Worm (Caenorhabditis elegans) whole organism, dauer: ENCODE results near the gene F53H4.6.

ENCODE experiments used
- unc-62 ChIP-seq: sonication (generic microtip); optimal IDR thresholded peaks from 2 replicates; lab custom pipeline; 2017; ENCODE audit warnings: missing biosample characterization, missing genetic modification reagents, missing genetic modification characterization

The F53H4.6 gene

DNA sequence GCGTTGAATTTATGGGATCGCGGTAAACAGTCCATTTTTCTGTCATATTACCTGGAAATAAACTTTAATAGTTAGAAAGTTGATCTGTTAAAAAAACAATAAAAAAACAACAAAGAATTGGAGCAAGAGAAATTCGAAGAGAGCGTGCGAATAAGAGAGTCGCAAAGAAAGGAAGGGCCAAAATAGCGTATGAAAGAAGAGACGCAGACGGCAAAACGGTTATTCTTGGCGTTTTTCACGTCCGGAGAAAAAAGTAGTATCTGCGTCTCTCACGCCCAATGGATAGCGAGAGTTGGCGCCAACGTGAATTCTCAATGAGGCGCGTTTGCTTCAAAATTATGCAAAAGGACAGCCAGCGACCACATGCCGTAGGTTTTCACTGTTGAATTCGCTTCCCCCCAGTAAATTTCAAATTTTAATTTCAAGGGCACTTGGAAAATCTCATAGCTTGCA, at the start of gene F53H4.6:
Gene F53H4.6 (minus strand): TSS at position 51 of the 453 bp plus-strand sequence.
- no peak for TF ChIP-seq unc-62

DNA sequence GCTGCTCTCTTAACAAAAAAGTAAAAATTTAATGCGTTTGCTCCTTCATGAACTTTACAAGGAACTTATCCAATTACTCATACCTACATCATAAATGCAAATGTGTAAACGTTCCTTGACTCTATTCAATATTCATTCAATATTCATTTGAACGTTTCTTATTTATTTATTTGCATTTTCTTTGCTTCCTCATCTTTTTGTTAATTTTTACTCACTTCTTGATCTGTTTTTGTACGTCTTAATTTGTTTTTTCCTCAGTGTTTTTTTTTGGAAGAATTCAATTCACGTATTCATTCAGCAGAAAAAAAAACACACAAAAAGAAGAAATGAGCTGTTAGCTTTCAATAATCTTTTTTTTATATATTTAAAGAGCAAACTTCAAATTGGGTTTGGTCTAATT, 42.4 kb upstream of the F53H4.6 start:
- TF ChIP-seq unc-62 = no peak

DNA sequence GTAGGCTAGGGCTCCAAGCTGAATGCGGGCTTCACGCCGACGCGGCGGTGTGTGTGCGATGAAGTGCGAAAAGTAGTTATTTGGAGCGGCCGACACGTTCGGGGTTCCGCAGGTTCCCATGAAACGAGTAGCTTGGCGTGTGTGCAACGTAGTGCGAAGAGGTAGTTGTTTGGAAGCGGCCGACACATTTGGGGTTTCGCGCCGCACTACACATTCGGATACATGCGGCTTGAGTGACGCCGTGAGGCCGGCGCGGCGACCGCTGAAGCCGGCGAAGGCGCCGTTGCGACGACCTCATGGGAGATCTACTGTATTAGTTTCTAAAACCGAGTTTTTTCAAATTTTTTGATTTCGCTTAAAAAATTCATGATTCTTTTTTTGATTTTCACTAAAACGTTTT, 40.8 kb upstream of the F53H4.6 start:
- TF ChIP-seq unc-62 = no peak

DNA sequence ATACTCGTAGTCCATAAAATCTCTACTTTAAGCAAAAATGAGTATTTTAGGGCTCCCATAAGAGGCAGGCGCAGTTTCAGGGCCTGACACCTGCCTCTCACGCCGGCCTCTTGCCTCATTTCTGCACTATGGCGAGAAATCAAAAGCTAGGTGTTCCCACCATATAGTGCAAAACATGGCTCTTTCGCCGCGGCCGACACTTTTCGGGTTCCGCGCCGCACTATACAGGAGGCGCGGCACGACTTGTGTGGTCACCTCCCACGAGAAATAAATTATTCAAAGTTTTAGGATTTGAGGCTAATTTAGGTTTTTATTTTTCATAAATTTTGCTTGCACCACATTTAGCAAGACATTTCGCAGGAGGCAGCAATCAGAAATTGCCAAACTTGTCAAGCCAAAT, 32.1 kb upstream of the F53H4.6 start:
- no peak for TF ChIP-seq unc-62

DNA sequence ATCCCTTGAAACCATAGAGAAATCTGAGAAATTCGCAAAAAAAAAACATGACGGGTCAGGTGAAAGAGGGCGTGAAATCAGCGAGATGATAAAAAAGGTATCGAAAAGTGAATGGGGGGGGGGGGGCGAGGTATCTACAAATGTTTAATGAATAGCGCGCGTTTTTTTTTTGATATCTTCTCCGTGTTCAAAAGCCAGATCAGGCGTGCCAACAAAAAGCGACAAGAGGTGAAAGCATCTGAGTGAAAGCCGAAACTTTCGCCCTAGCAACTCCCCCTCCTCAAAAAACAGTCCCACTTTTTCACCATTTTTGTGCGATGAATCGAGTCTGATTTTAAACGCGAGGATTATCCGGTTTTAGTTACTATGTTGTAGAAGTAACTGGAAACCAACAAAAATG, 27.6 kb upstream of the F53H4.6 start:
- TF ChIP-seq unc-62 = no peak

DNA sequence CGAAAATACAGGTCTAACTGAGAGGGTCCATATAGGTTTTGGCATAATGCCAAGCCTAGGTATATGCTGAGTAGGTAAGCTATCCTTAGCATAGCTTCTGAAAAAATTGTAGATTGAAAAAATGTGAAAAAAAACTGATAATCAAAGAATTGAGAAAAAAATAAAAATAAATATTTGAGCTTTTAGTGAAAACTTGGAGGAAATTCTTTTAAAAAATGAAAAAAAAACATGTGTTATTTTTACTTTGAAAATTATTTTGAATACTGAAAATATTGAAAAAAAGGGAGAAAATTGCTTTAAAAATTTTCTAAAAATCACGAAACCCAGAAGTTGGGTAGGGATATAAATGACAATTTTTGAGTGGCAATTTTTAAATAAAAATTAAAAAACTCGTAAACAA, 27.1 kb upstream of the F53H4.6 start, which contains the start of gene F53H4.3:
Gene F53H4.3 (minus strand): TSS at position 101 of the 400 bp plus-strand sequence.
- no peak for TF ChIP-seq unc-62

DNA sequence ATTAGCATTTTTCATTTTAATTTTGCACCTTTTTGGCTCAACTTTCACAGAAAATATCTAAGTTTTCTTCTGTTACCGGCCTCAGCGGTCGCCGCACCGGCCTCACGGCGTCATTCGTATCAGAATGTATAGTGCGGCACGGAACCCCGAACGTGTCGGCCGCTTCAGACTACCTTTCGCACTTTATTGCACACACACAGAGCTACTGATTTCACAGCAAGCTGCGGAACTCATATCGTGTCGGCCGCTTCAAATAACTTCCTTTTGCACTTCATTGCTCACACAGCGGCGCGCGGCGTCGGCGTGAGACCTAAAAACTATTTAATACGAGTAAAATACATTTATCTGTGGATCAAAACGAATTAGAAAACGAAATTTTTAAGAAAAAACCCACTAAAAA, 24.1 kb upstream of the F53H4.6 start:
- TF ChIP-seq unc-62 = no peak

DNA sequence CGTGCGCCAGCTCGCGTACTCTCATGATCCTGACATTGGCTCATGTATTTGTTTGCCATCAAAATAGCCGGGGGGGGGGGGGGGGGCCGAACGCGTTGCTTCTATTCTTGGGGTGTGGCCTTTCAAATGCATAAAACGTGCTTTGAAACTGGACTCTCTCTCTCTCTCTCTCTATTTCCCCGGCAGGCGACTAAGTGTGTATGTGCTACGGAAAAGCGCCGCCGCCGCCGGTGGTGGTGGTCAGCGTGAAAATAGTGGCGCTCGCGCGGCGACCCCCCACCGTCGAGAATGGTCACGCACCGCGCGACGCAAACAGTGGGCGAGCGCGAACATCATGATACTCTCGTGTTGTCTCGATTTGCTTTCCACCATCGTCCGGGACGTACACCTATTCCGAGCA, 20.6 kb upstream of the F53H4.6 start:
- TF ChIP-seq unc-62 = no peak

DNA sequence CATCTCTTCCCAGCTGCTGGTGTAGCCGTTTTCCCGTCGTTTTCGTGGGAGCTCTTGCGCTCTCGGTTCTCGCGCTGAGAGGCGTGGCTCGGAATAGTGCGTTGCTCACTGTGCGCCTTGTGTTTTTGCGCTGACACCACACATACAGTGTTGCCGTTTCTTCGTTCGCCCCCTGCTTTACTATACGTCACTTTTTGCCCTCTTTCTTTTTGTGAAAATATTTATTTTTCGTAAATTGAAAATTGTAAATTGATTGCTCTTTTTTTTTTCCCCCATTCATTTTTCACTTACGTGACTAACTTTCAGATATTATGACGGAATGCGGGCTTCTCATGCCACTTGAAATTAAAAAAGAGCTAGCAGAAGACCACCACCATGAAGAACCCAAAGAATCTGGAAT, 18.4 kb upstream of the F53H4.6 start, which contains the start of gene gmeb-2:
Gene gmeb-2 (plus strand): TSS at position 301 of the 400 bp plus-strand sequence.
- TF ChIP-seq unc-62 = no peak

DNA sequence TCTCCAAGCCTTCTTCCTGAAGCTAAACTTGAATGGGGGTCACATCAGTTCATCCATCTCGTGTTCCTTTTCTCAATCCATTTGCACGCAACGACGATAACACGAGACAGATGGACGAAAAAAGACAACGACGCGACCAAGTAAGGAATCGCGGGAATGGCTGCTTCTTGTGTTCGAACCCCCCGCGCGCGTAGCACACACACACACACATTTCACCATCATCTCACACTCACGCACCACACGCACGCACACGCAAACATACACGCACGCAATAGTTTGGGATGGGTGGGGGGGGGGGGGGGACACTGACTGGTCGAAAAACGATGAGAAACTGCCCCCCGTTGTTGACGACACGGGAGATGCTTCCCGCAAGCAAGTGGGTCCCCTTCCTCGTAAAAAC, 16.5 kb upstream of the F53H4.6 start:
- TF ChIP-seq unc-62 = no peak

DNA sequence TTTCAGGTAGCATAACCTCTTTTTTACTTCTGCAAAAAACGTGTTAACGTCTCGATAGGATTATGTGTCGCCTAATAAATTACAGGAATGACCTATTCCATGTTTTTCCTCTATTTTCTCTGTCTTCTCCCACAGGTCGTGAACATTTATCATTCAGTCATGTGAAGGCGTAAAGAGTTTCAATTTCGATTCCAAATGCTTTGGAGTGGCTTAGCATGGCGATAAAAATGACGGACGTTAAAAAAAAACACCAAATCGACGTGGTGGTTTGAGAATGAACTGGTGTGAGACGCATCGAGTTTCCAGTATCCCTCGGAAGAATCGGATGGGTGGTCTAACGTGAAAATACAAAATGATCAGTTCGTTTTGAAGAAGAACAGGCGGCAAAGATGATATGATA, 9.2 kb upstream of the F53H4.6 start:
- no peak for TF ChIP-seq unc-62

DNA sequence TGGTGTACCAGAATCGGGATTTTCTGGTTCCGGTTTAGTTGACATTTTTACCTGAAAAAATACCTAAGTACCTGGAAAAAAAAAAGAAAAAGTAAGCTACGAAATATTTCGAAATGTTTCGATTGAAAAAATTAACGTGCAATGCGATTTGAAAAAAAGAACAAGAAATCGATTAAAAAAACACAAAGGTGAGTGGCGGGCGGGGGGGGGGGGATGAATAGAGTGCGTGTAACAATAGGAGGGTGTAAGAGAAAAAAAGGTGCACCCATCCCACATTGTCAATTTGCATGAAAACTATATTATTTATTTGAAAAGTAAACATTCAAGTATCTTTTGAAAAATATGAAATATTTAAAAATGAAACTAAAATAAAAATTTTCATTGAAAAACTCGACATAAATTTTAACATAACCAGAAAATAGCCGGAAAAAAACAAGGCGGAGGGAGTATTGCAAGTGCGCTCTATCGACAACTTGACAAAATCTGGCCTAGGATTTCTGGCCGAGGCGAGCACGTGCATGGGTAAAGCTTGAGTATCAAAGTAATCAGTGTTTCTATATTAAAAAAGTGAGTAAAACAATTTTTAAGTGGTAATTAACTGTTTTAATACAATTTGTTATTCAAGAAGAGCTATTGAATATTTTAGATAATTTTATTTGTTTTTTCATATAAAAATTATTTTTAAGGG, 5.6 kb upstream of the F53H4.6 start, which contains the start of the genes csb-1 and F53H4.4:
Gene csb-1 (minus strand): TSS at position 51 of the 688 bp plus-strand sequence.
Gene F53H4.4 (plus strand): TSS at position 520 of the 688 bp plus-strand sequence.
- no peak for TF ChIP-seq unc-62

DNA sequence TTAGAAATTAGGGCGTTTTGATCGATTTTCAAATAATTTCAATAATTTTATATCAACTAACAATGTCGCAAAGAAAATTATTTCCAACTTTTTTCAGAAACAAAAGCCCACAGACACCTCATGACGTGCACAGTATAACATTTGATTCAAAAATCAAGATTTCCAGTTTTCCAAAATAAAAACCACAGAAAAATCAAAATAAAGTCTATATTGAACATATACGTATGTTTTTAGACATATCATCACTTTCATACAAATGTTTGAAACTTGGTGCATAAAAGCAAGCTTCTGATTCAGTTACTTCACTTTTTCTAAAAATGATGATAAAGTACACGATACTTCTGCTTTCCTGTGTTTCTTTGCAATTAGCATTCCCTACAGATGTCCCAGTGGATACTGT, 3.6 kb downstream of the F53H4.6 start, which contains the start of gene F53H4.2:
Gene F53H4.2 (plus strand): TSS at position 301 of the 400 bp plus-strand sequence.
- TF ChIP-seq unc-62 = no peak

DNA sequence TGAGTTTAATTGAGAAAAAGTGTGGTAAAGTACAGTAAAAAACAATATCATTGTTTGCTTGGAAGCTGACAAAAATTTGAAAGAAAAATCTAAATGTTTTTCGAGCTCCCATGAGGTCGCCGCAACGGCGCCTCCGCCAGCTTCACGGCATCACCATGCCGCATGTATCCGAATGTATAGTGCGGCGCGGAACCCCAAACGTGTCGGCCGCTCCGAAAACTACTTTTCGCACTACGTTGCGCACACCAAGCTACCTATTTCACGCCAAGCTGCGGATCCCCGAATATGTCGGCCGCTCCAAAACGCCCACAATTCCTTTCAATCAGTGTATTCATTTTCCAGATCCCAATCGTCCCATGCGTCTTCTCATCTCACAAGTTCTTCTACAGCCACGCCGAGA, 9.4 kb downstream of the F53H4.6 start:
- TF ChIP-seq unc-62 = no peak

DNA sequence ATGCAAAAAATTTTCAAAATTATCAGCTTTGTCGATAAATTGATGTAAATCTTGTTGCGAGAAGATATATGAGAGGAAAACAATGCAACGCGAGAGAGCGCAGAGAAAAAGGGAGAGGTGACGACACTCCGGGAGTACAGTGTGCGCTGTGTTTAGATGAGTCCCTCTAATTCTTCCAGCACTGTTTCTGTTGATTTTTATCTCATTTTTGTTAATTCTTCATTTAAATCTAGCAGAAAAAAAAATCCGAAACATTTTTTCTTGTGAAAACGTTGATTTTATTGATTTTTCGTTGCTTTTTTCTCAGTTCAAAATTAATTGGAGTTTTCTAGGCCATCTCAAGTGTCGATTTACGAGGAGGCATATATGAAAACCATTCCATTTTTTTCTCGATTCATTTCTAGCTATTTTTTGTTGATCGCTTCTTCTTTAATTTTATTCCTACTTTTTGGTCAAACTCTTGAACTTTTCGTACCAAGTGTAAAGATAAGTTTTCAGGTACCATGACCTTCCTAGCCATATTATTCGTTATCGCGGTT, 10.9 kb downstream of the F53H4.6 start, which contains the start of gene acl-1:
Gene acl-1 (plus strand): TSS at position 489 of the 539 bp plus-strand sequence.
- no peak for TF ChIP-seq unc-62

DNA sequence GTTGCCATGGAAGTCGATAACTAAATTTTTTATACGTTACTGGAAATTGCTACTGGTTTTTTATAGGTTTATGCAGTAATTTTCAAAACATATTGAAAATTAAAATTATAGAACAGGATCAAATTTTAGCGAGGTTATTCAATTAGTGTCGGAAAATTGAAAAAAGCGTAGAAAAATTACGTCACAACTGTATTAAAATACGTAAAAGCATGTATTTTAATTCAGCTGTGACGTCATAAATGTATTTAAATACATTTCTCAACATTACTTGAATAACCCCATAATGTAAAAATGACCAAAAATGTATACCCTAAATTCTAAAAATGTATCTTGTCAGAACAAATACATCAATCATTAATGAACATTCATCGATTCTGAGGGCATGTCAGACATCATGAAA, 11.5 kb downstream of the F53H4.6 start:
- TF ChIP-seq unc-62 = no peak

DNA sequence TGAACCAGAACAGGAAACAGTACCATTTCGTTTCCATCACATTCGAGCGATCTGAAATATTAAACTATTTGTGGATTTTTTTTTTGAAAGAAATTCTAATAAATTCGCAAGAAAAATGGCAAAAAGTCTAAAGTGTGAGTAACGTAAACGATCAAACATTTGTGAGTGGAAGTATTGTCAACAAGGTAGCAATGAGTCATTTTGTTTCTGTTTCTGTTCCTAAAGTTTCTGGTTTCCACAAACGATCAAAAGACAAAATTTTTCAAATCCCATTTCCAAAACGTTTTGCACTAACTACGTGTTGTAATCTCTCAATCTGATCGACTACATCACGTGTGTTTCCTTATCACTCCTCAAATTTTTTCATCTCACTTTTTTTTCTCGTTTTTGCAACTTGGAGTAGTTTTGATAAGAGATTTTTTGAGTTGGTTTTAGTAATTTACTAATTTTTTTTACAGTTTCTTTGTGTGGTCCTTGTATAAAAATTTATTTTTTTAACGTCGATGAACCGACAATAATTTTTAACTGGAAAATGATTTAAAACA, 12.8 kb downstream of the F53H4.6 start, which contains the start of gene F59F4.3:
Gene F59F4.3 (minus strand): TSS at position 51 of the 545 bp plus-strand sequence.
- TF ChIP-seq unc-62 = no peak

DNA sequence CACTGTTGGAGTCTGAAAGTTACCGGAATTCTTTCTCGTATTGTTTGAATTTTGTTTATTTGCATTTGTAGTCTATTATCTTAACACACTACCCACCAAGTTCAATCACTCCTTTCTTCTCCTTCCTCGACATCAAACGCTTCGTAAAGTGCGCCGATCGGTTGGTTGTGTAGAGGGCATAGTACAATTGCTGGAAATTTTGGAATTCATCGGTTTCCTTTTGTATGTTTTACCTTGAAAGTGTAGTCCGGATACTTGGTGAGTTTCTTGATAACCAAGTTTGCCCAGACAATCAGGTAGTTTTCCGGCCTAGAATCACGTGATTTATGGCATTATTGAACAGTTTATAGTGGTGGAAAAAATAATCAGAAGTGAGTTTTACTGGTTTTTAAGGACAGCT, 13.9 kb downstream of the F53H4.6 start:
- no peak for TF ChIP-seq unc-62
